Worm (Caenorhabditis elegans) whole organism, mixed stage, embryonic: ENCODE measurements around the gene timp-1.

Source experiments
- M03D4.4 ChIP-seq: sonication (generic microtip); optimal IDR thresholded peaks from 2 replicates; lab custom pipeline; 2017; ENCODE audit warnings: mild to moderate bottlenecking, missing genetic modification characterization, missing compliant biosample characterization
- bed-3 ChIP-seq: fragments of 200-800 bp; sonication (Bioruptor generic); optimal IDR thresholded peaks from 3 replicates; lab custom pipeline; 2018; ENCODE audit warnings: mild to moderate bottlenecking, missing genetic modification characterization, moderate library complexity, missing compliant biosample characterization
- blmp-1 ChIP-seq: fragments of 150-350 bp; optimal IDR thresholded peaks from 2 replicates; lab custom pipeline; 2014; ENCODE audit warnings: missing biosample characterization, missing genetic modification characterization
- ceh-39 ChIP-seq: fragments of 150-350 bp; optimal IDR thresholded peaks from 2 replicates; lab custom pipeline; 2014; ENCODE audit warnings: missing biosample characterization, missing genetic modification characterization
- ceh-43 ChIP-seq: fragments of 200-800 bp; sonication (Bioruptor generic); optimal IDR thresholded peaks from 2 replicates; lab custom pipeline; 2018; ENCODE audit warnings: mild to moderate bottlenecking, missing genetic modification characterization, moderate library complexity, missing compliant biosample characterization
- ceh-83 ChIP-seq: fragments of 200-800 bp; sonication (Bioruptor generic); optimal IDR thresholded peaks from 2 replicates; lab custom pipeline; 2018; ENCODE audit warnings: mild to moderate bottlenecking, missing genetic modification characterization, missing compliant biosample characterization
- ces-1 ChIP-seq: fragments of 150-350 bp; optimal IDR thresholded peaks from 2 replicates; lab custom pipeline; 2014; ENCODE audit warnings: missing biosample characterization, missing genetic modification reagents, missing genetic modification characterization
- cnd-1 ChIP-seq: fragments of 200-800 bp; sonication (Bioruptor generic); optimal IDR thresholded peaks from 2 replicates; lab custom pipeline; 2018; ENCODE audit warnings: mild to moderate bottlenecking, missing genetic modification characterization, missing compliant biosample characterization
- drap-1 ChIP-seq: fragments of 200-800 bp; sonication (Bioruptor generic); optimal IDR thresholded peaks from 3 replicates; lab custom pipeline; 2018; ENCODE audit warnings: mild to moderate bottlenecking, missing genetic modification characterization, missing compliant biosample characterization
- elt-1 ChIP-seq: sonication (generic microtip); optimal IDR thresholded peaks from 2 replicates; lab custom pipeline; 2017; ENCODE audit warnings: missing genetic modification characterization, mild to moderate bottlenecking, missing compliant biosample characterization, antibody characterized with exemption, moderate library complexity, borderline replicate concordance; ENCODE audit not compliant: insufficient read depth
- elt-3 ChIP-seq: fragments of 150-350 bp; optimal IDR thresholded peaks from 2 replicates; lab custom pipeline; 2014; ENCODE audit warnings: missing biosample characterization, missing genetic modification characterization
- flh-1 ChIP-seq: fragments of 200-800 bp; sonication (Bioruptor generic); optimal IDR thresholded peaks from 2 replicates; lab custom pipeline; 2018; ENCODE audit warnings: mild to moderate bottlenecking, missing genetic modification characterization, moderate library complexity, missing compliant biosample characterization
- ham-2 ChIP-seq: fragments of 200-800 bp; sonication (Bioruptor generic); optimal IDR thresholded peaks from 2 replicates; lab custom pipeline; 2018; ENCODE audit warnings: mild to moderate bottlenecking, missing genetic modification characterization, missing compliant biosample characterization
- hlh-1 ChIP-seq: fragments of 150-350 bp; optimal IDR thresholded peaks from 2 replicates; lab custom pipeline; 2014; ENCODE audit warnings: missing biosample characterization, missing genetic modification reagents, missing genetic modification characterization
- lin-13 ChIP-seq: fragments of 150-350 bp; optimal IDR thresholded peaks from 2 replicates; lab custom pipeline; 2014; ENCODE audit warnings: missing biosample characterization, missing genetic modification characterization
- lin-32 ChIP-seq: fragments of 200-800 bp; sonication (Bioruptor generic); optimal IDR thresholded peaks from 2 replicates; lab custom pipeline; 2018; ENCODE audit warnings: mild to moderate bottlenecking, missing genetic modification characterization, missing compliant biosample characterization
- lsy-2 ChIP-seq: fragments of 150-350 bp; optimal IDR thresholded peaks from 2 replicates; lab custom pipeline; 2014; ENCODE audit warnings: missing biosample characterization, missing genetic modification characterization
- mab-5 ChIP-seq: fragments of 150-350 bp; optimal IDR thresholded peaks from 2 replicates; lab custom pipeline; 2014; ENCODE audit warnings: missing biosample characterization, missing genetic modification characterization
- mep-1 ChIP-seq: fragments of 150-350 bp; optimal IDR thresholded peaks from 2 replicates; lab custom pipeline; 2017; ENCODE audit warnings: missing biosample characterization, missing genetic modification reagents, missing genetic modification characterization, inconsistent platforms
- mls-2 ChIP-seq: sonication (generic microtip); optimal IDR thresholded peaks from 2 replicates; lab custom pipeline; 2016; ENCODE audit warnings: mild to moderate bottlenecking, missing genetic modification characterization, moderate library complexity, missing compliant biosample characterization
- nhr-12 ChIP-seq: fragments of 150-350 bp; optimal IDR thresholded peaks from 2 replicates; lab custom pipeline; 2014; ENCODE audit warnings: missing biosample characterization, missing genetic modification characterization
- nhr-2 ChIP-seq: fragments of 150-350 bp; optimal IDR thresholded peaks from 2 replicates; lab custom pipeline; 2014; ENCODE audit warnings: missing biosample characterization, missing genetic modification characterization
- nhr-237 ChIP-seq: fragments of 150-350 bp; optimal IDR thresholded peaks from 2 replicates; lab custom pipeline; 2014; ENCODE audit warnings: missing biosample characterization, missing genetic modification characterization
- nhr-28 ChIP-seq: fragments of 150-350 bp; optimal IDR thresholded peaks from 2 replicates; lab custom pipeline; 2014; ENCODE audit warnings: missing biosample characterization, missing genetic modification characterization
- nhr-76 ChIP-seq: sonication (generic microtip); optimal IDR thresholded peaks from 2 replicates; lab custom pipeline; 2017; ENCODE audit warnings: missing biosample characterization, missing genetic modification characterization
- pha-4 ChIP-seq: fragments of 150-350 bp; optimal IDR thresholded peaks from 2 replicates; lab custom pipeline; 2018; ENCODE audit warnings: missing biosample characterization, missing genetic modification reagents, missing genetic modification characterization
- sem-2 ChIP-seq: fragments of 200-800 bp; sonication (Bioruptor generic); optimal IDR thresholded peaks from 2 replicates; lab custom pipeline; 2018; ENCODE audit warnings: mild to moderate bottlenecking, missing genetic modification characterization, missing compliant biosample characterization
- sptf-1 ChIP-seq: sonication (generic microtip); optimal IDR thresholded peaks from 2 replicates; lab custom pipeline; 2017; ENCODE audit warnings: mild to moderate bottlenecking, missing genetic modification characterization, moderate library complexity, missing compliant biosample characterization
- tbx-8 ChIP-seq: fragments of 200-800 bp; sonication (Bioruptor generic); optimal IDR thresholded peaks from 2 replicates; lab custom pipeline; 2018; ENCODE audit warnings: mild to moderate bottlenecking, missing genetic modification characterization, moderate library complexity, missing compliant biosample characterization
- unc-39 ChIP-seq: fragments of 150-350 bp; optimal IDR thresholded peaks from 2 replicates; lab custom pipeline; 2014; ENCODE audit warnings: missing biosample characterization, missing genetic modification characterization
- unc-62 ChIP-seq: fragments of 150-350 bp; optimal IDR thresholded peaks from 2 replicates; lab custom pipeline; 2014; ENCODE audit warnings: missing biosample characterization, missing genetic modification reagents, missing genetic modification characterization
- zip-8 ChIP-seq: fragments of 150-350 bp; optimal IDR thresholded peaks from 2 replicates; lab custom pipeline; 2014; ENCODE audit warnings: missing biosample characterization, missing genetic modification characterization
- ztf-11 ChIP-seq: fragments of 150-350 bp; optimal IDR thresholded peaks from 2 replicates; lab custom pipeline; 2014; ENCODE audit warnings: missing biosample characterization, missing genetic modification characterization

The timp-1 gene

ce11 chrV:8178914-8179542 is 28.0 kb upstream of the timp-1 start, which contains the start of gene srp-7:
Gene srp-7, plus strand, starts transcription at chrV:8179126.
- no peak for TF ChIP-seq ceh-39 (tag; lab: Kevin White, UChicago)
- no peak for TF ChIP-seq sptf-1 (tag; lab: Kevin White, UChicago)
- TF ChIP-seq ces-1 (GFP tag; lab: Kevin White, UChicago), result peak; percentile 63
- TF ChIP-seq mep-1 (tag; lab: Kevin White, UChicago), result no peak
- no peak for TF ChIP-seq nhr-28 (tag; lab: Kevin White, UChicago)
- TF ChIP-seq lin-13 (tag; lab: Kevin White, UChicago), result no peak
- TF ChIP-seq lin-32 (GFP tag; lab: Kevin White, UChicago), result no peak
- no peak for TF ChIP-seq elt-1 (tag; lab: Kevin White, UChicago)
- TF ChIP-seq unc-62 (GFP tag; lab: Kevin White, UChicago), result no peak
- TF ChIP-seq elt-3 (tag; lab: Kevin White, UChicago), result no peak
- TF ChIP-seq nhr-237 (tag; lab: Kevin White, UChicago), result peak; percentile 22
- no peak for TF ChIP-seq flh-1 (GFP tag; lab: Kevin White, UChicago)
- no peak for TF ChIP-seq M03D4.4 (tag; lab: Kevin White, UChicago)
- no peak for TF ChIP-seq lsy-2
- no peak for TF ChIP-seq mls-2 (tag; lab: Kevin White, UChicago)
- TF ChIP-seq ceh-43 (GFP tag; lab: Kevin White, UChicago), result no peak

DNA sequence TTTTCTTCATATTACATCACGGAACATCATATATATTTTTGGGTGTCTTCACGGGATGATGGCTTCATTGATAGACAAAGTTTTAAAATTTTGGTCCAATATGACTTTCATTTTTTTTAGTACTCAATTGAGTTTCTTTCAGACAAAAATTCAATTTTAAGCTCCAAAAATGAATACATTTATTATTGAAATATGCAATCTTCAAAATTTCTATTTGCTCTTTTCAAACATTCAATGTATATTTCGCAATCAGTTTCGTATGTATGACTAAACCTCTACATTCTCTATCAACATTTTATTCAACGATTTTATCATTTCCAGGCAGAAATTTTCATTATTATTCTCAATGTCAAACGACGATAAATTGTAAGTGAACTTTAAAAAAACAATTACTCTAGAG is 23.7 kb upstream of the timp-1 start, which contains the start of gene srp-8:
srp-8 (plus strand) TSS at position 301 of the 400 bp plus-strand sequence.
- TF ChIP-seq mab-5 (tag; lab: Kevin White, UChicago), result no peak
- TF ChIP-seq mls-2 (tag; lab: Kevin White, UChicago), result no peak
- no peak for TF ChIP-seq unc-62 (GFP tag; lab: Kevin White, UChicago)
- TF ChIP-seq nhr-2 (tag; lab: Kevin White, UChicago), result no peak
- TF ChIP-seq flh-1 (GFP tag; lab: Kevin White, UChicago), result no peak
- TF ChIP-seq cnd-1, result no peak
- no peak for TF ChIP-seq nhr-28 (tag; lab: Kevin White, UChicago)
- TF ChIP-seq mep-1 (tag; lab: Kevin White, UChicago), result no peak
- TF ChIP-seq hlh-1 (tag; lab: Kevin White, UChicago), result no peak
- TF ChIP-seq ztf-11 (tag; lab: Kevin White, UChicago), result no peak
- no peak for TF ChIP-seq bed-3
- TF ChIP-seq ceh-83, result no peak

- TF ChIP-seq ces-1 (GFP tag; lab: Kevin White, UChicago) (no peak), nhr-28 (tag; lab: Kevin White, UChicago) (no peak), ceh-39 (tag; lab: Kevin White, UChicago) (no peak), ceh-43 (GFP tag; lab: Kevin White, UChicago) (no peak), lsy-2 (no peak), elt-1 (tag; lab: Kevin White, UChicago) (no peak), sem-2 (GFP tag; lab: Kevin White, UChicago) (no peak), drap-1 (no peak), elt-3 (tag; lab: Kevin White, UChicago) (no peak), nhr-2 (tag; lab: Kevin White, UChicago) (no peak), nhr-12 (no peak), zip-8 (tag; lab: Kevin White, UChicago) (no peak), sptf-1 (tag; lab: Kevin White, UChicago) (no peak), cnd-1 (no peak), ceh-83 (no peak), bed-3 (no peak), ham-2 (GFP tag; lab: Kevin White, UChicago) (no peak), nhr-76 (tag; lab: Kevin White, UChicago) (no peak), blmp-1 (tag; lab: Kevin White, UChicago) (no peak), tbx-8 (no peak)
These were observed 21.3 kb upstream of the timp-1 start, which contains the start of gene F20D6.2 for ce11 chrV:8185737-8186136. Gene F20D6.2, plus strand, starts transcription at chrV:8186037.

DNA sequence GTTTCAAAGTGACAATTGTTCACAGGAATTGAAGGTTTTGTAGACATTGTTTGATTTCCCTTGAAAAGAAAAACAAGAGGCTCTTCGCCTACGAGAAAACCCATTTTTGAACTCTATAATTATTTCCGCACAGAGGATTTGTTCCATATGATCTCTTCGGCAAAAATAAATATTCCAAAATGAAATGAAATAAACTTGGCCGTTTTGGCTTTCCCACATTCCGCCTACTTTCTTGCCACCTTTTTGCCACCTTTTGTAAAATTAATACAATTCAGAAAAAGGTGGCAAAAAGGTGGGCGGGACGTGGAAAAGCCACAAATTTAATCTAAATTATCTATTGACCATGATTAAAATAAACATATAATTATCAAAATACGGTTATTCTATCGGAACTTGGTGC is 18.6 kb upstream of the timp-1 start, which contains the start of gene F20D6.15:
F20D6.15 (minus strand) TSS at position 47 of the 400 bp plus-strand sequence.
- TF ChIP-seq M03D4.4 (tag; lab: Kevin White, UChicago) (no peak), unc-62 (GFP tag; lab: Kevin White, UChicago) (no peak), mls-2 (tag; lab: Kevin White, UChicago) (no peak), zip-8 (tag; lab: Kevin White, UChicago) (no peak), hlh-1 (tag; lab: Kevin White, UChicago) (no peak), lin-13 (tag; lab: Kevin White, UChicago) (no peak), unc-39 (tag; lab: Kevin White, UChicago) (no peak), elt-3 (tag; lab: Kevin White, UChicago) (no peak), sptf-1 (tag; lab: Kevin White, UChicago) (no peak), nhr-237 (tag; lab: Kevin White, UChicago) (no peak), nhr-28 (tag; lab: Kevin White, UChicago) (no peak), mep-1 (tag; lab: Kevin White, UChicago) (no peak), drap-1 (no peak), lsy-2 (no peak), pha-4 (no peak), nhr-2 (tag; lab: Kevin White, UChicago) (no peak), nhr-12 (no peak)
